Fruit fly (Drosophila melanogaster): ENCODE results near the gene CG12576.

The CG12576 gene

dm6 chrX:22449191-22449787, 32.9 kb downstream of the CG12576 start, which contains the start of the genes CG14615 and tilB (continued):
- no peak for TF ChIP-seq CG10565 (GFP tag; optimal IDR thresholded peaks at IDR 0.05)
- no peak for TF ChIP-seq CG16815 (GFP tag; optimal IDR thresholded peaks at IDR 0.05)
- TF ChIP-seq Vsx1 (GFP tag; optimal IDR thresholded peaks at IDR 0.05), result no peak
- no peak for TF ChIP-seq kah (GFP tag; optimal IDR thresholded peaks at IDR 0.05)
- no peak for TF ChIP-seq gcm (GFP tag; optimal IDR thresholded peaks at IDR 0.05)
- TF ChIP-seq CG7839 (tag; optimal IDR thresholded peaks at IDR 0.05), result no peak
- no peak for TF ChIP-seq CG4707 (GFP tag; optimal IDR thresholded peaks at IDR 0.05)
- TF ChIP-seq CG6689 (GFP tag; IDR thresholded peaks at IDR 0.05), result no peak
- TF ChIP-seq unc-4 (GFP tag; IDR thresholded peaks at IDR 0.05; ENCODE audit: partially characterized antibody), result no peak
- TF ChIP-seq CG16863 (GFP tag; optimal IDR thresholded peaks at IDR 0.05), result no peak
- no peak for TF ChIP-seq CG6813 (GFP tag; optimal IDR thresholded peaks at IDR 0.05)
- no peak for TF ChIP-seq CG18764 (GFP tag; optimal IDR thresholded peaks at IDR 0.05)
- no peak for TF ChIP-seq CG15011 (GFP tag; optimal IDR thresholded peaks at IDR 0.05)
- TF ChIP-seq CG6254 (GFP tag; optimal IDR thresholded peaks at IDR 0.05), result no peak
- TF ChIP-seq gro (GFP tag; optimal IDR thresholded peaks at IDR 0.05), result peak; percentile 10
- peak; percentile 41 for TF ChIP-seq B-H2 (GFP tag; optimal IDR thresholded peaks at IDR 0.05)
- TF ChIP-seq ranshi (GFP tag; IDR thresholded peaks at IDR 0.05), result peak; percentile 9; the same call in 1 of the 2 replicates
- TF ChIP-seq trem (tag; optimal IDR thresholded peaks at IDR 0.05), result no peak
- no peak for TF ChIP-seq BtbVII (GFP tag; optimal IDR thresholded peaks at IDR 0.05)
- no peak for TF ChIP-seq Doc3 (GFP tag; IDR thresholded peaks at IDR 0.05; ENCODE audit: partially characterized antibody)
- no peak for TF ChIP-seq rib (GFP tag; IDR thresholded peaks at IDR 0.05)
- TF ChIP-seq CG12942 (GFP tag; optimal IDR thresholded peaks at IDR 0.05), result no peak
- TF ChIP-seq CG11695 (GFP tag; IDR thresholded peaks at IDR 0.05), result no peak
- no peak for TF ChIP-seq Taf1 (GFP tag; IDR thresholded peaks at IDR 0.05)
- peak; percentile 62 for TF ChIP-seq Rfx (GFP tag; IDR thresholded peaks at IDR 0.05)
- TF ChIP-seq corto (GFP tag; optimal IDR thresholded peaks at IDR 0.05), result no peak
- no peak for TF ChIP-seq CG10979 (tag; optimal IDR thresholded peaks at IDR 0.05)
- no peak for TF ChIP-seq sisA (GFP tag; IDR thresholded peaks at IDR 0.05)
- no peak for TF ChIP-seq fu2 (GFP tag; optimal IDR thresholded peaks at IDR 0.05)
- no peak for TF ChIP-seq dm (GFP tag; optimal IDR thresholded peaks at IDR 0.05)
- peak; percentile 63 for TF ChIP-seq CG9932 (GFP tag; IDR thresholded peaks at IDR 0.05)
- TF ChIP-seq nmo (GFP tag; optimal IDR thresholded peaks at IDR 0.05), result peak; percentile 22
- peak; percentile 11 for TF ChIP-seq CG2712 (tag; optimal IDR thresholded peaks at IDR 0.05)
- no peak for TF ChIP-seq ken (GFP tag; IDR thresholded peaks at IDR 0.05)
- TF ChIP-seq CG17186 (GFP tag; optimal IDR thresholded peaks at IDR 0.05), result no peak
- TF ChIP-seq CG4730 (GFP tag; IDR thresholded peaks at IDR 0.05), result no peak
- peak; percentile 8 for TF ChIP-seq CG9817 (tag; optimal IDR thresholded peaks at IDR 0.05)
- TF ChIP-seq CG9876 (GFP tag; optimal IDR thresholded peaks at IDR 0.05), result no peak
- no peak for TF ChIP-seq HmgD (GFP tag; optimal IDR thresholded peaks at IDR 0.05)
- no peak for TF ChIP-seq Xrp1 (GFP tag; IDR thresholded peaks at IDR 0.05)
- no peak for TF ChIP-seq slp2 (GFP tag; optimal IDR thresholded peaks at IDR 0.05)
- TF ChIP-seq CG1603 (tag; optimal IDR thresholded peaks at IDR 0.05), result no peak
- no peak for TF ChIP-seq stc (GFP tag; IDR thresholded peaks at IDR 0.05)
- TF ChIP-seq CG18599 (GFP tag; optimal IDR thresholded peaks at IDR 0.05), result no peak
- TF ChIP-seq kay (GFP tag; optimal IDR thresholded peaks at IDR 0.05), result no peak
- TF ChIP-seq Eip74EF (GFP tag; optimal IDR thresholded peaks at IDR 0.05), result no peak
- no peak for TF ChIP-seq nerfin-2 (GFP tag; IDR thresholded peaks at IDR 0.05; ENCODE audit: partially characterized antibody)
- no peak for TF ChIP-seq her (GFP tag; optimal IDR thresholded peaks at IDR 0.05)
- TF ChIP-seq CG7987 (GFP tag; optimal IDR thresholded peaks at IDR 0.05), result no peak
- no peak for TF ChIP-seq Dll (GFP tag; IDR thresholded peaks at IDR 0.05; ENCODE audit: partially characterized antibody)

Data from whole organism, embryonic.